Fruit fly (Drosophila melanogaster) whole organism, adult: Measurements from ENCODE around the gene Ndc1.
A peak's percentile ranks its signal among the peaks of the same experiment; 100 is the strongest.

Experiments used
- CG11617 ChIP-seq: fragments of 200-800 bp; sonication (Bioruptor generic); optimal IDR thresholded peaks from 2 replicates; lab custom pipeline; 2017; ENCODE audit warnings: mild to moderate bottlenecking, missing biosample characterization, missing genetic modification reagents, missing genetic modification characterization
- CG12768 ChIP-seq: fragments of 200-800 bp; sonication (Bioruptor generic); optimal IDR thresholded peaks from 2 replicates; lab custom pipeline; 2017; ENCODE audit warnings: missing biosample characterization, missing genetic modification characterization, mild to moderate bottlenecking, moderate library complexity, missing genetic modification reagents
- CG14711 ChIP-seq: fragments of 200-800 bp; sonication (Bioruptor generic); optimal IDR thresholded peaks from 2 replicates; lab custom pipeline; 2018; ENCODE audit warnings: missing biosample characterization, mild to moderate bottlenecking, missing genetic modification characterization, moderate library complexity
- CG1620 ChIP-seq: fragments of 200-800 bp; sonication (Bioruptor generic); optimal IDR thresholded peaks from 2 replicates; lab custom pipeline; 2016; ENCODE audit warnings: missing biosample characterization, missing genetic modification characterization
- CG33017 ChIP-seq: fragments of 200-800 bp; sonication (Bioruptor generic); optimal IDR thresholded peaks from 2 replicates; lab custom pipeline; 2018; ENCODE audit warnings: missing biosample characterization, mild to moderate bottlenecking, missing genetic modification characterization, moderate library complexity
- CG5204 ChIP-seq: fragments of 200-800 bp; sonication (Bioruptor generic); optimal IDR thresholded peaks from 2 replicates; lab custom pipeline; 2016; ENCODE audit warnings: missing biosample characterization, missing genetic modification characterization
- CG7045 ChIP-seq: fragments of 200-800 bp; sonication (Bioruptor generic); optimal IDR thresholded peaks from 2 replicates; lab custom pipeline; 2017; ENCODE audit warnings: missing biosample characterization, mild to moderate bottlenecking, missing genetic modification characterization
- CG7101 ChIP-seq: fragments of 200-800 bp; sonication (Bioruptor generic); optimal IDR thresholded peaks from 2 replicates; lab custom pipeline; 2018; ENCODE audit warnings: missing biosample characterization, mild to moderate bottlenecking, missing genetic modification characterization, moderate library complexity
- Clk ChIP-seq: fragments of 200-800 bp; sonication (Bioruptor generic); optimal IDR thresholded peaks from 2 replicates; lab custom pipeline; 2017; ENCODE audit warnings: missing biosample characterization, missing genetic modification characterization
- Crg-1 ChIP-seq: fragments of 200-800 bp; sonication (Bioruptor generic); optimal IDR thresholded peaks from 2 replicates; lab custom pipeline; 2016; ENCODE audit warnings: missing biosample characterization, missing genetic modification characterization
- Hr96 ChIP-seq: fragments of 200-800 bp; sonication (Bioruptor generic); optimal IDR thresholded peaks from 2 replicates; lab custom pipeline; 2016; ENCODE audit warnings: missing biosample characterization, missing genetic modification characterization
- Mnt ChIP-seq: fragments of 200-800 bp; sonication (Bioruptor generic); optimal IDR thresholded peaks from 2 replicates; lab custom pipeline; 2016; ENCODE audit warnings: missing biosample characterization, mild to moderate bottlenecking, missing genetic modification characterization
- bab1 ChIP-seq: fragments of 200-800 bp; sonication (Bioruptor generic); optimal IDR thresholded peaks from 3 replicates; lab custom pipeline; 2019; ENCODE audit warnings: missing biosample characterization, mild to moderate bottlenecking, missing genetic modification characterization, moderate library complexity
- cic ChIP-seq: fragments of 200-800 bp; sonication (Bioruptor generic); optimal IDR thresholded peaks from 2 replicates; lab custom pipeline; 2017; ENCODE audit warnings: missing biosample characterization, mild to moderate bottlenecking, missing genetic modification characterization, moderate library complexity
- cnc ChIP-seq, 2 experiments: fragments of >200 bp; optimal IDR thresholded peaks; 2 replicates each; lab custom pipeline; 2017
- kay ChIP-seq: fragments of 200-800 bp; sonication (Bioruptor generic); peaks from one replicate; lab custom pipeline; 2016; ENCODE audit warnings: missing biosample characterization, missing genetic modification characterization, borderline replicate concordance
- ovo ChIP-seq: fragments of 200-800 bp; sonication (Bioruptor generic); optimal IDR thresholded peaks from 2 replicates; lab custom pipeline; 2016; ENCODE audit warnings: missing biosample characterization, missing genetic modification characterization
- pad ChIP-seq: fragments of 200-800 bp; sonication (Bioruptor generic); optimal IDR thresholded peaks from 3 replicates; lab custom pipeline; 2017; ENCODE audit warnings: missing biosample characterization, missing genetic modification characterization, mild to moderate bottlenecking, moderate library complexity, missing genetic modification reagents
- tj ChIP-seq: fragments of 200-800 bp; sonication (Bioruptor generic); optimal IDR thresholded peaks from 3 replicates; lab custom pipeline; 2017; ENCODE audit warnings: missing biosample characterization, mild to moderate bottlenecking, missing genetic modification characterization, moderate library complexity
- toe ChIP-seq: fragments of 200-800 bp; sonication (Bioruptor generic); optimal IDR thresholded peaks from 2 replicates; lab custom pipeline; 2016; ENCODE audit warnings: missing biosample characterization, missing genetic modification characterization

Gene Ndc1

dm6 chr3R:23928950-23929602 lies 4.9 kb downstream of the Ndc1 start, which contains the start of the genes CG43998, CG43999 and CG31142:
CG43998 (minus strand) TSS chr3R:23929000.
CG43999 (minus strand) TSS chr3R:23929000.
CG31142 (plus strand) TSS chr3R:23929243.
- TF ChIP-seq CG14711 (tag; lab: Kevin White, UChicago) (no peak), bab1 (GFP tag; lab: Kevin White, UChicago) (peak; percentile 10), CG11617 (no peak), CG7045 (GFP tag; lab: Kevin White, UChicago) (no peak), CG33017 (no peak), Mnt (GFP tag; lab: Kevin White, UChicago) (peak; percentile 38)

DNA sequence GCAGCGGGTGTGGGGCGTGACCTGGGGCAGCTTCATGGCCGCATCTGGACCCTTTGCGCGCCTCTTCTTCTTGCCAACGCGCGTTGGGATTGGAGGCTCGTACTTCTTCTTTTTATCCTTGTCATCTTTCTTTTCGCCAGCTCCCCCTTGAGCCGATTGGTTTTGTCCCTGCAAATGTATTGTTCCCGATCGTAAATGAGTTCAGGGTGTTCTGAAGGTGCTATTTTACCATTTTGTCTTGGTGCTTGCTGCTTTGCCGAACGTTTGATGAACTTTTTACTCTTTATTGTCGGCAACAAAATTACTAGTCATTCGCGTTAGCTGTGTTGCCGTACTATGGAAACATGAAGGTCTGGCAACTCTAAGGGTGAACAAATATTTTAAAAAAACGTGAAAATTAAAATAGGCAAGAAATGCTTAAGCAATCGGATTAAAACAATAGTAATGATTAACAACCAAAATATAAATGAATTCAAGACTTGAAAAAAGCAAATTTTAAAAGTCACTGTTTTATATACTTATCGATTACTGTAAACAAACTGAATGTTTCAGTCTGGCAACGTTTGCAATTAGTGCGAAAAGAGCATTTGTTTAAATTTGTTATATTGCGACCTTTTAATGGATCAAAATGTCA lies 7.0 kb downstream of the Ndc1 start, which contains the start of the genes Rpt2 and CG13599:
Gene Rpt2, minus strand, starts transcription at position 464 of the 634 bp plus-strand sequence.
Gene CG13599, plus strand, starts transcription at position 545 of the 634 bp plus-strand sequence.
- TF ChIP-seq bab1 (GFP tag; lab: Kevin White, UChicago) (peak; percentile 63), Crg-1 (GFP tag; lab: Kevin White, UChicago) (no peak), cnc (optimal IDR thresholded peaks at IDR 0.05; lab: Kevin White, UChicago) (peak; percentile 73 to 89), CG33017 (no peak), CG11617 (no peak), CG12768 (GFP tag; lab: Kevin White, UChicago) (no peak), CG7101 (tag; lab: Kevin White, UChicago) (peak; percentile 40), CG5204 (GFP tag; lab: Kevin White, UChicago) (no peak), Hr96 (no peak), kay (GFP tag; lab: Kevin White, UChicago) (no peak), CG14711 (tag; lab: Kevin White, UChicago) (peak; percentile 40), cic (no peak), Mnt (GFP tag; lab: Kevin White, UChicago) (no peak)

dm6 chr3R:23933430-23933683 lies 9.2 kb downstream of the Ndc1 start, which contains the start of gene RpS19b:
RpS19b (minus strand) TSS chr3R:23933530.
- TF ChIP-seq ovo (no peak), CG5204 (GFP tag; lab: Kevin White, UChicago) (no peak), CG14711 (tag; lab: Kevin White, UChicago) (no peak), CG7101 (tag; lab: Kevin White, UChicago) (no peak), CG12768 (GFP tag; lab: Kevin White, UChicago) (no peak), Mnt (GFP tag; lab: Kevin White, UChicago) (no peak), cic (no peak), bab1 (GFP tag; lab: Kevin White, UChicago) (no peak), CG1620 (GFP tag; lab: Kevin White, UChicago) (no peak), toe (GFP tag; lab: Kevin White, UChicago) (no peak), pad (no peak), Crg-1 (GFP tag; lab: Kevin White, UChicago) (no peak), Hr96 (no peak), cnc (optimal IDR thresholded peaks at IDR 0.05; lab: Kevin White, UChicago) (no peak), Clk (GFP tag; lab: Kevin White, UChicago) (no peak), CG11617 (no peak)

DNA sequence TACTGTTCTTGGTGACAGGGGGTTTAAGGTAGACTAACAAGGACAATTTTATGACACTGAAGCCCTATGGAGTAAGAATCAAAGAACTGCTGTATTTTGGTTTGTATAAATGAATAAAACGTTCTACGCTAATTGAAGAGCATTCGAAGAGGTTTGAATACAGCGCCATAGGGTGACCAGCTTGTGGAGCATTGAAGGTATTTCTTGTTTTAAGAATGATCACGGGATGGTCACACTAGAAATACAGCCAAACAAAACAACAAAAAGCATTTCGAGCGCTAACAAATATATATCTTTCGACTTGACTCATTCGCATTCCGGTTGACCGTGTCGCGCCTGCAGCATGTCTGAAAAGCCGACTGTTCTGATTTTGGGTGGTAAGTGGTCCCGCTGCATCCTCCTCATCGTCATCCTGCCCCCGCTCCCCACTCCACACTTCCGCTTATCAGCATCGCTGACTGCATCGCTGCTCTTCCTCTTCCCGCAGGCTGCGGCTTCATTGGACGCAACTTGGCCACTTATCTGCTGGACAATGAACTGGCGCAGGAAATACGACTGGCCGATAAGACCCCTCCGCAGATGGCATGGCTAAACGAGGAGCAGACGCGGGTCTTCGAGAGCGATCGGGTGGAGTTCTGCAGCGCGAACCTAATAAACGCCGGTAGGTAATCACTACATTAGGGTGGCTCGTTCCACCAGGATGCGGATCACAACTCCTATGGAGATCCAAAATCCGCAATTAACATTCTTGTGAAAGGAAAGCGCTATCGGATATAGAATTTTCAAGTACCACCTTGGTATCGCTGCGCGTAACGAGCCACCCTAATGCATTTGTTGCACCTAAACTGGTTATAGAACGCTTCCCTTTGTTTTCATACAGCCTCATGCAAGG lies 9.7 kb downstream of the Ndc1 start, which contains the start of gene CG5854:
Gene CG5854, plus strand, starts transcription at position 229 of the 892 bp plus-strand sequence.
- peak; percentile 60 for TF ChIP-seq Mnt (GFP tag; lab: Kevin White, UChicago)
- TF ChIP-seq kay (GFP tag; lab: Kevin White, UChicago): no peak
- peak; percentile 19 for TF ChIP-seq tj
- TF ChIP-seq CG7045 (GFP tag; lab: Kevin White, UChicago): peak; percentile 25
- TF ChIP-seq CG33017: peak; percentile 86
- peak; percentile 71 for TF ChIP-seq CG7101 (tag; lab: Kevin White, UChicago)
- TF ChIP-seq Clk (GFP tag; lab: Kevin White, UChicago): no peak
- TF ChIP-seq cnc (optimal IDR thresholded peaks at IDR 0.05; lab: Kevin White, UChicago): no peak
- peak; percentile 58 for TF ChIP-seq CG11617
- TF ChIP-seq toe (GFP tag; lab: Kevin White, UChicago): no peak
- peak; percentile 75 for TF ChIP-seq CG14711 (tag; lab: Kevin White, UChicago)
- peak; percentile 63 for TF ChIP-seq bab1 (GFP tag; lab: Kevin White, UChicago)
- TF ChIP-seq Crg-1 (GFP tag; lab: Kevin White, UChicago): peak; percentile 30
- peak; percentile 28 for TF ChIP-seq CG12768 (GFP tag; lab: Kevin White, UChicago)
- no peak for TF ChIP-seq ovo
- peak; percentile 32 for TF ChIP-seq pad
- TF ChIP-seq cic: peak; percentile 61
- TF ChIP-seq CG5204 (GFP tag; lab: Kevin White, UChicago): no peak
- TF ChIP-seq Hr96: no peak
- no peak for TF ChIP-seq CG1620 (GFP tag; lab: Kevin White, UChicago)

- TF ChIP-seq pad (peak; percentile 54), CG12768 (GFP tag; lab: Kevin White, UChicago) (peak; percentile 52), cic (peak; percentile 63), Mnt (GFP tag; lab: Kevin White, UChicago) (peak; percentile 37), CG11617 (peak; percentile 54), CG7045 (GFP tag; lab: Kevin White, UChicago) (peak; percentile 29), Crg-1 (GFP tag; lab: Kevin White, UChicago) (no peak), CG33017 (peak; percentile 65), Hr96 (no peak)
These were observed 14.4 kb downstream of the Ndc1 start for dm6 chr3R:23938564-23939122.
